Worm (Caenorhabditis elegans): ENCODE results near the gene asp-12.

- TF ChIP-seq him-1 (tag; optimal IDR thresholded peaks at IDR 0.05) (no peak), W03F9.2 (tag; optimal IDR thresholded peaks at IDR 0.05) (no peak)
Observed at ce11 chrV:8235331-8235730, 33.7 kb upstream of the asp-12 start.

Measured in whole organism, L4/young adult.